Worm (Caenorhabditis elegans) whole organism, late embryonic: ENCODE measurements around the gene F18A11.3.

Experiments
- C08G9.2 ChIP-seq: sonication (generic microtip); optimal IDR thresholded peaks from 2 replicates; lab custom pipeline; 2016; ENCODE audit warnings: mild to moderate bottlenecking, missing genetic modification characterization, moderate library complexity, missing compliant biosample characterization
- ama-1 ChIP-seq: fragments of 150-350 bp; optimal IDR thresholded peaks from 2 replicates; lab custom pipeline; 2014
- ceh-19 ChIP-seq: fragments of 200-800 bp; sonication (Bioruptor generic); optimal IDR thresholded peaks from 2 replicates; lab custom pipeline; 2018; ENCODE audit warnings: mild to moderate bottlenecking, missing genetic modification characterization, missing compliant biosample characterization
- ceh-48 ChIP-seq: sonication (generic microtip); optimal IDR thresholded peaks from 2 replicates; lab custom pipeline; 2016; ENCODE audit warnings: missing genetic modification characterization, inconsistent platforms, missing compliant biosample characterization
- nhr-11 ChIP-seq: fragments of 150-350 bp; optimal IDR thresholded peaks from 2 replicates; lab custom pipeline; 2014; ENCODE audit warnings: missing biosample characterization, missing genetic modification characterization
- pat-9 ChIP-seq: fragments of 200-800 bp; sonication (Bioruptor generic); optimal IDR thresholded peaks from 2 replicates; lab custom pipeline; 2018; ENCODE audit warnings: mild to moderate bottlenecking, missing genetic modification characterization, moderate library complexity, missing compliant biosample characterization
- pqm-1 ChIP-seq: sonication (generic microtip); optimal IDR thresholded peaks from 2 replicates; lab custom pipeline; 2016; ENCODE audit warnings: missing genetic modification characterization, missing compliant biosample characterization

ce11 chrII:13077746-13078145 is 41.1 kb upstream of the F18A11.3 start:
- TF ChIP-seq C08G9.2 (tag; lab: Kevin White, UChicago) (no peak), pat-9 (tag; lab: Kevin White, UChicago) (no peak), nhr-11 (tag; lab: Kevin White, UChicago) (no peak), ceh-19 (GFP tag; lab: Kevin White, UChicago) (no peak), ceh-48 (no peak), ama-1 (lab: Kevin White, UChicago) (no peak), pqm-1 (tag; lab: Kevin White, UChicago) (no peak)
